Worm (Caenorhabditis elegans): ENCODE measurements around the gene C34E10.10.

Gene C34E10.10

DNA sequence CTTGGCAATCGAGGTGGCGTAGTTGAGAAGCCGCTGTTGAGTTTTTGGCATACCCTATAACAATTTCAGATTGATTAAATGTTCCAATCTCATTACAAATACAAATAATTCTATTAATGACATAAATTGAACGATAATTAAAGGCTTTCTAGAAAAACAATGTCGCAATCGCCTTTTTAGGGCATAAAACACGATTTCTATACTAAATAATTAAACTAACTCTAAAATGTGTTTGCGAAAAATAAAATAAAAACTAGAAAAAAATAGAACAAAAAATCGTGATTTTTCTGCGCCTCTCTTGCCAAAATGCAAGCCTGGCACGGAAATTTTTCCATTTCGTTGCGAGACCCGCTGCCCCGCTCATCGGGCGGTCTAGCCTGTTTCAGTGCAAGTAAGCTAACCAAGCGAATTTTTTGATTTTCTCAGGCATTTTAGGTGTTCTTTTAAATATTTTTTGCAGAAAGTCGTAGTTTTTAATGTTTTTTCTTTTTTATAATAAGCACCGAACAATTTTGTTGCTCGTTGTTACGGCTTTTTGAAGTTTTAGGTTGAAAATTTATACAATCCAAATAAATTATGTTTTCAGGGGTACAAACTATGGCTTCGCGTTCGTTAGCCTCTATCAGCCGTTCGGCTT, at the start of gene C34E10.10, which contains the start of the genes C34E10.12 and atp-2:
C34E10.10 (minus strand) TSS at position 54 of the 637 bp plus-strand sequence.
C34E10.12 (minus strand) TSS at position 51 of the 637 bp plus-strand sequence.
atp-2 (plus strand) TSS at position 587 of the 637 bp plus-strand sequence.
- no peak for TF ChIP-seq ceh-83 (GFP tag; optimal IDR thresholded peaks at IDR 0.05)
- TF ChIP-seq elt-1 (tag; optimal IDR thresholded peaks at IDR 0.05; ENCODE audit: borderline replicate concordance, insufficient read depth), result no peak
- TF ChIP-seq ces-1 (GFP tag; optimal IDR thresholded peaks at IDR 0.05), result peak; percentile 61
- TF ChIP-seq sem-2 (GFP tag; optimal IDR thresholded peaks at IDR 0.05), result no peak
- TF ChIP-seq ham-2 (GFP tag; optimal IDR thresholded peaks at IDR 0.05), result peak; percentile 90
- peak; percentile 59 for TF ChIP-seq lin-13 (tag; optimal IDR thresholded peaks at IDR 0.05)
- TF ChIP-seq drap-1 (GFP tag; optimal IDR thresholded peaks at IDR 0.05), result peak; percentile 18
- peak; percentile 84 for TF ChIP-seq lsy-2 (tag; optimal IDR thresholded peaks at IDR 0.05)
- no peak for TF ChIP-seq lin-32 (GFP tag; optimal IDR thresholded peaks at IDR 0.05)
- no peak for TF ChIP-seq mls-2 (tag; optimal IDR thresholded peaks at IDR 0.05)
- TF ChIP-seq nhr-12 (tag; optimal IDR thresholded peaks at IDR 0.05), result no peak
- no peak for TF ChIP-seq nhr-2 (tag; optimal IDR thresholded peaks at IDR 0.05)
- no peak for TF ChIP-seq nhr-28 (tag; optimal IDR thresholded peaks at IDR 0.05)
- TF ChIP-seq unc-120 (tag; optimal IDR thresholded peaks at IDR 0.05; ENCODE audit: poor library complexity, severe bottlenecking), result peak; percentile 80
- no peak for TF ChIP-seq snpc-4 (tag; optimal IDR thresholded peaks at IDR 0.05)
- TF ChIP-seq ceh-39 (tag; optimal IDR thresholded peaks at IDR 0.05), result peak; percentile 50
- TF ChIP-seq tbx-8 (GFP tag; optimal IDR thresholded peaks at IDR 0.05), result peak; percentile 4
- TF ChIP-seq ztf-11 (tag; optimal IDR thresholded peaks at IDR 0.05), result no peak
- no peak for TF ChIP-seq ceh-43 (GFP tag; optimal IDR thresholded peaks at IDR 0.05)
- TF ChIP-seq unc-62 (GFP tag; optimal IDR thresholded peaks at IDR 0.05), result peak; percentile 22
- no peak for TF ChIP-seq blmp-1 (tag; optimal IDR thresholded peaks at IDR 0.05)
- no peak for TF ChIP-seq unc-39 (tag; optimal IDR thresholded peaks at IDR 0.05)
- peak; percentile 66 for TF ChIP-seq sptf-1 (tag; optimal IDR thresholded peaks at IDR 0.05)
- peak; percentile 61 for TF ChIP-seq pha-4 (tag; optimal IDR thresholded peaks at IDR 0.05)
- TF ChIP-seq cnd-1 (tag; optimal IDR thresholded peaks at IDR 0.05), result no peak
- TF ChIP-seq nhr-76 (tag; optimal IDR thresholded peaks at IDR 0.05), result no peak
- TF ChIP-seq mab-5 (tag; optimal IDR thresholded peaks at IDR 0.05), result no peak
- TF ChIP-seq hlh-1 (tag; optimal IDR thresholded peaks at IDR 0.05), result peak; percentile 48
- TF ChIP-seq elt-3 (tag; optimal IDR thresholded peaks at IDR 0.05), result no peak
- peak; percentile 92 for TF ChIP-seq mep-1 (tag; optimal IDR thresholded peaks at IDR 0.05)
- no peak for TF ChIP-seq M03D4.4 (tag; optimal IDR thresholded peaks at IDR 0.05)
- peak; percentile 80 for TF ChIP-seq nhr-237 (tag; optimal IDR thresholded peaks at IDR 0.05)
- TF ChIP-seq flh-1 (GFP tag; optimal IDR thresholded peaks at IDR 0.05), result no peak
- TF ChIP-seq zip-8 (tag; optimal IDR thresholded peaks at IDR 0.05), result no peak
- TF ChIP-seq bed-3 (GFP tag; optimal IDR thresholded peaks at IDR 0.05), result no peak

DNA sequence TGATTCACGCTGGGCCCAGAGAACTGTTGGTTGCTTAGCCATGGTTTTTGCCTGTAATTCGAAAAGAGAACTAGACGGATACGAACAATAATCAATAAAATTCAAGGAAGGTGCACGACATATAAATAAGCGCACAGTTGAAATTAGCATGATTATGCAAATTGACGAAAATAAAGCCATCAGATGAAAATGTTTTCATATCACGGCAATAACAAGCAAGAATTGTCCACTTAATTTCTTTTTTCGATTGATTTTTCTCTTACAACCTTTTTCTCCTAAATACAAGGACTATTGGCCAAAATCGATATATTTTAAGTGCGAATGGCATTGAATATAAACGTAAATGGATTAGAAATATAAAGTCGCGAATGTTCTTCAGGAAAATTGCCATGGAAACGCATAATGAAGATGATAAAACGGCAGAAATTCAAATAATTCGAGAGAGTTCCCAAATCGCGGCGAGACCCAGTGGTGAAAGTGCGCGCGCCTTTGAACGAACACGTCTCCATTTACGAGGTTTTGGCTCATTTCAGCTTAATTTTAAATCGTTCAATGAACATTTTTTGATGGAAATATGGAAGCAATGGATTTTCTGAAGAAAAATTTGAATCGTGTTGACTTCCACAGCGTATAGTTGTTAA, 47.2 kb upstream of the C34E10.10 start, which contains the start of the genes daf-41 and toc-1:
daf-41 (minus strand) TSS at position 51 of the 641 bp plus-strand sequence.
toc-1 (plus strand) TSS at position 537 of the 641 bp plus-strand sequence.
- no peak for TF ChIP-seq ceh-43 (GFP tag; optimal IDR thresholded peaks at IDR 0.05)
- no peak for TF ChIP-seq bed-3 (GFP tag; optimal IDR thresholded peaks at IDR 0.05)
- TF ChIP-seq blmp-1 (tag; optimal IDR thresholded peaks at IDR 0.05), result no peak
- no peak for TF ChIP-seq mab-5 (tag; optimal IDR thresholded peaks at IDR 0.05)
- no peak for TF ChIP-seq nhr-28 (tag; optimal IDR thresholded peaks at IDR 0.05)
- TF ChIP-seq elt-3 (tag; optimal IDR thresholded peaks at IDR 0.05), result no peak
- TF ChIP-seq mls-2 (tag; optimal IDR thresholded peaks at IDR 0.05), result peak; percentile 55
- TF ChIP-seq unc-39 (tag; optimal IDR thresholded peaks at IDR 0.05), result no peak
- TF ChIP-seq ceh-39 (tag; optimal IDR thresholded peaks at IDR 0.05), result no peak
- no peak for TF ChIP-seq lin-32 (GFP tag; optimal IDR thresholded peaks at IDR 0.05)
- TF ChIP-seq nhr-12 (tag; optimal IDR thresholded peaks at IDR 0.05), result no peak
- TF ChIP-seq mep-1 (tag; optimal IDR thresholded peaks at IDR 0.05), result peak; percentile 64
- TF ChIP-seq zip-8 (tag; optimal IDR thresholded peaks at IDR 0.05), result no peak
- peak; percentile 72 for TF ChIP-seq ces-1 (GFP tag; optimal IDR thresholded peaks at IDR 0.05)
- no peak for TF ChIP-seq elt-1 (tag; optimal IDR thresholded peaks at IDR 0.05; ENCODE audit: borderline replicate concordance, insufficient read depth)
- no peak for TF ChIP-seq sem-2 (GFP tag; optimal IDR thresholded peaks at IDR 0.05)
- peak; percentile 24 for TF ChIP-seq nhr-237 (tag; optimal IDR thresholded peaks at IDR 0.05)
- peak; percentile 56 for TF ChIP-seq unc-120 (tag; optimal IDR thresholded peaks at IDR 0.05; ENCODE audit: poor library complexity, severe bottlenecking)
- no peak for TF ChIP-seq tbx-8 (GFP tag; optimal IDR thresholded peaks at IDR 0.05)
- no peak for TF ChIP-seq lsy-2 (tag; optimal IDR thresholded peaks at IDR 0.05)

All from whole organism, mixed stage, embryonic.